Fruit fly (Drosophila melanogaster) whole organism, embryonic: Measurements from ENCODE around the gene scny.
A peak's percentile ranks its signal among the peaks of the same experiment; 100 is the strongest.

ENCODE experiments used
- Atf3 ChIP-seq: fragments of 200-800 bp; sonication (Bioruptor generic); optimal IDR thresholded peaks from 3 replicates; lab custom pipeline; 2016; ENCODE audit warnings: missing biosample characterization, missing genetic modification characterization
- C15 ChIP-seq: fragments of 200-800 bp; sonication (Bioruptor generic); IDR thresholded peaks from 3 replicates; pipeline ENCODE4 v1.3.6; 2022; ENCODE audit warnings: missing biosample characterization, missing genetic modification characterization
- CG10979 ChIP-seq: fragments of 200-800 bp; sonication (Bioruptor generic); optimal IDR thresholded peaks from 2 replicates; lab custom pipeline; 2018; ENCODE audit warnings: missing biosample characterization, mild to moderate bottlenecking, missing genetic modification characterization, moderate library complexity
- CG11504 ChIP-seq: fragments of 200-800 bp; sonication (Bioruptor generic); optimal IDR thresholded peaks from 3 replicates; lab custom pipeline; 2019; ENCODE audit warnings: missing biosample characterization, mild to moderate bottlenecking, missing genetic modification characterization, moderate library complexity
- CG11696 ChIP-seq: fragments of 200-800 bp; sonication (Bioruptor generic); IDR thresholded peaks from 2 replicates; pipeline ENCODE4 v1.3.6; 2022; ENCODE audit warnings: missing biosample characterization, missing genetic modification characterization
- CG12391 ChIP-seq: fragments of 200-800 bp; sonication (Bioruptor generic); optimal IDR thresholded peaks from 3 replicates; lab custom pipeline; 2018; ENCODE audit warnings: missing biosample characterization, mild to moderate bottlenecking, missing genetic modification characterization, moderate library complexity
- CG12769 ChIP-seq: fragments of 200-800 bp; sonication (Bioruptor generic); optimal IDR thresholded peaks from 2 replicates; lab custom pipeline; 2019; ENCODE audit warnings: missing biosample characterization, mild to moderate bottlenecking, missing genetic modification characterization, moderate library complexity
- CG13775 ChIP-seq: fragments of 200-800 bp; sonication (Bioruptor generic); optimal IDR thresholded peaks from 3 replicates; lab custom pipeline; 2017; ENCODE audit warnings: missing biosample characterization, mild to moderate bottlenecking, missing genetic modification characterization
- CG14014 ChIP-seq: fragments of 200-800 bp; sonication (Bioruptor generic); IDR thresholded peaks from 2 replicates; pipeline ENCODE4 v1.3.6; 2022; ENCODE audit warnings: missing biosample characterization, missing genetic modification characterization
- CG1529 ChIP-seq: fragments of 200-800 bp; sonication (Bioruptor generic); optimal IDR thresholded peaks from 3 replicates; lab custom pipeline; 2018; ENCODE audit warnings: missing biosample characterization, missing genetic modification characterization
- CG2120 ChIP-seq: fragments of 200-800 bp; sonication (Bioruptor generic); optimal IDR thresholded peaks from 3 replicates; lab custom pipeline; 2016; ENCODE audit warnings: missing biosample characterization, missing genetic modification characterization
- CG2712 ChIP-seq: fragments of 200-800 bp; optimal IDR thresholded peaks from 3 replicates; lab custom pipeline; 2019; ENCODE audit warnings: missing biosample characterization, mild to moderate bottlenecking, missing genetic modification characterization, moderate library complexity
- CG30403 ChIP-seq: fragments of 200-800 bp; sonication (Bioruptor generic); optimal IDR thresholded peaks from 3 replicates; lab custom pipeline; 2016; ENCODE audit warnings: missing biosample characterization, missing genetic modification characterization
- CG3281 ChIP-seq: fragments of 200-800 bp; sonication (Bioruptor generic); optimal IDR thresholded peaks from 3 replicates; lab custom pipeline; 2017; ENCODE audit warnings: missing biosample characterization, mild to moderate bottlenecking, missing genetic modification characterization
- CG4730 ChIP-seq: fragments of 200-800 bp; sonication (Bioruptor generic); IDR thresholded peaks from 2 replicates; pipeline ENCODE4 v1.3.6; 2022; ENCODE audit warnings: missing biosample characterization, missing genetic modification characterization
- CG7372 ChIP-seq: fragments of 200-800 bp; sonication (Bioruptor generic); IDR thresholded peaks from 2 replicates; pipeline ENCODE4 v1.3.6; 2022; ENCODE audit warnings: missing biosample characterization, missing genetic modification characterization
- CG7839 ChIP-seq: fragments of 200-800 bp; sonication (Bioruptor generic); optimal IDR thresholded peaks from 3 replicates; lab custom pipeline; 2018; ENCODE audit warnings: missing biosample characterization, mild to moderate bottlenecking, missing genetic modification characterization, moderate library complexity
- CTCF ChIP-seq: fragments of 200-800 bp; sonication (Bioruptor generic); optimal IDR thresholded peaks from 2 replicates; lab custom pipeline; 2017; ENCODE audit warnings: missing biosample characterization, mild to moderate bottlenecking, missing genetic modification characterization, moderate library complexity
- CkIIα-i1 ChIP-seq: fragments of 200-800 bp; sonication (Bioruptor generic); IDR thresholded peaks from 2 replicates; pipeline ENCODE4 v1.3.6; 2022; ENCODE audit warnings: missing biosample characterization, missing genetic modification characterization
- D ChIP-seq, 2 experiments: fragments of 200-800 bp in 1 of 2; fragments of >200 bp in 1 of 2; sonication (Bioruptor generic) in 1 of 2; optimal IDR thresholded peaks; 2 replicates in 1 of 2; 3 replicates in 1 of 2; lab custom pipeline; 2017; ENCODE audit warnings: mild to moderate bottlenecking in 1 of 2, missing biosample characterization in 1 of 2, missing genetic modification characterization in 1 of 2, missing genetic modification reagents in 1 of 2
- Ets65A ChIP-seq: fragments of 200-800 bp; sonication (Bioruptor generic); peaks from one replicate; lab custom pipeline; 2016; ENCODE audit warnings: missing biosample characterization, missing genetic modification characterization
- Hr78 ChIP-seq, 2 experiments: fragments of 200-800 bp in 1 of 2; fragments of >200 bp in 1 of 2; sonication (Bioruptor generic) in 1 of 2; optimal IDR thresholded peaks; 2 replicates each; lab custom pipeline; 2017 to 2019; ENCODE audit warnings: missing biosample characterization in 2 of 2, missing genetic modification characterization in 2 of 2, mild to moderate bottlenecking in 1 of 2, moderate library complexity in 1 of 2
- Med ChIP-seq: fragments of 200-800 bp; sonication (Bioruptor generic); peaks from one replicate; lab custom pipeline; 2016; ENCODE audit warnings: missing biosample characterization, missing genetic modification characterization, mild to moderate bottlenecking, inconsistent platforms, moderate library complexity
- Nf-YC ChIP-seq: fragments of 200-800 bp; optimal IDR thresholded peaks from 3 replicates; lab custom pipeline; 2019; ENCODE audit warnings: missing biosample characterization, mild to moderate bottlenecking, missing genetic modification characterization, moderate library complexity
- Sox102F ChIP-seq: fragments of 200-800 bp; sonication (Bioruptor generic); optimal IDR thresholded peaks from 2 replicates; lab custom pipeline; 2018; ENCODE audit warnings: missing biosample characterization, mild to moderate bottlenecking, missing genetic modification characterization, moderate library complexity
- Trl ChIP-seq, 3 experiments: fragments of >200 bp in 2 of 3; fragments of 200-800 bp in 1 of 3; sonication (Bioruptor generic) in 1 of 3; optimal IDR thresholded peaks; 2 replicates in 1 of 3; 3 replicates in 2 of 3; lab custom pipeline; 2016 to 2017; ENCODE audit warnings: missing biosample characterization in 1 of 3, missing genetic modification characterization in 1 of 3
- Usf ChIP-seq: fragments of 200-800 bp; sonication (Bioruptor generic); optimal IDR thresholded peaks from 2 replicates; lab custom pipeline; 2017; ENCODE audit warnings: missing genotype, missing biosample characterization, missing genetic modification characterization
- bsh ChIP-seq, 2 experiments: fragments of 200-800 bp; sonication (Bioruptor generic); optimal IDR thresholded peaks; 2 replicates each; lab custom pipeline; 2017 to 2018; ENCODE audit warnings: mild to moderate bottlenecking in 2 of 2, missing biosample characterization in 2 of 2, missing genetic modification characterization in 2 of 2, moderate library complexity in 1 of 2
- caup ChIP-seq: fragments of 200-800 bp; sonication (Bioruptor generic); optimal IDR thresholded peaks from 3 replicates; lab custom pipeline; 2017; ENCODE audit warnings: missing biosample characterization, mild to moderate bottlenecking, missing genetic modification characterization, moderate library complexity; ENCODE audit not compliant: severe bottlenecking
- dysf ChIP-seq: fragments of 200-800 bp; sonication (Bioruptor generic); IDR thresholded peaks from 3 replicates; pipeline ENCODE4 v1.3.6; 2022; ENCODE audit warnings: missing biosample characterization, missing genetic modification characterization
- grau ChIP-seq: fragments of 200-800 bp; optimal IDR thresholded peaks from 3 replicates; lab custom pipeline; 2019; ENCODE audit warnings: missing biosample characterization, mild to moderate bottlenecking, missing genetic modification characterization, moderate library complexity
- h ChIP-seq: fragments of >200 bp; optimal IDR thresholded peaks from 2 replicates; lab custom pipeline; 2017
- ken ChIP-seq: fragments of 200-800 bp; sonication (Bioruptor generic); IDR thresholded peaks from 3 replicates; pipeline ENCODE4 v1.3.6; 2022; ENCODE audit warnings: missing biosample characterization, missing genetic modification characterization
- mam ChIP-seq: fragments of 200-800 bp; sonication (Bioruptor generic); optimal IDR thresholded peaks from 3 replicates; lab custom pipeline; 2016; ENCODE audit warnings: missing biosample characterization, missing genetic modification characterization
- prd ChIP-seq, 3 experiments: fragments of >200 bp in 2 of 3; fragments of 200-800 bp in 1 of 3; sonication (Bioruptor generic) in 1 of 3; optimal IDR thresholded peaks in 2 of 3; IDR thresholded peaks in 1 of 3; 2 replicates in 2 of 3; 3 replicates in 1 of 3; pipeline versions ENCODE4 v1.3.6 to Lab custom; 2017 to 2022; ENCODE audit warnings: missing biosample characterization in 1 of 3, missing genetic modification characterization in 1 of 3
- row ChIP-seq: fragments of 200-800 bp; sonication (Bioruptor generic); IDR thresholded peaks from 3 replicates; pipeline ENCODE4 v1.3.6; 2022; ENCODE audit warnings: missing biosample characterization, missing genetic modification characterization
- slbo ChIP-seq: fragments of 200-800 bp; sonication (Bioruptor generic); IDR thresholded peaks from 2 replicates; pipeline ENCODE4 v1.3.6; 2022; ENCODE audit warnings: missing biosample characterization, missing genetic modification characterization
- tio ChIP-seq: fragments of 200-800 bp; sonication (Bioruptor generic); optimal IDR thresholded peaks from 2 replicates; lab custom pipeline; 2017; ENCODE audit warnings: missing biosample characterization, missing genetic modification characterization, inconsistent platforms
- tx ChIP-seq: fragments of 200-800 bp; sonication (Bioruptor generic); optimal IDR thresholded peaks from 2 replicates; lab custom pipeline; 2016; ENCODE audit warnings: missing biosample characterization, missing genetic modification characterization

Gene scny

dm6 chr3L:5820039-5820438 lies 51.2 kb downstream of the scny start (continued):
- TF ChIP-seq CG11504 (tag; lab: Kevin White, UChicago) = peak; percentile 18
- TF ChIP-seq Trl (optimal IDR thresholded peaks at IDR 0.05; lab: Kevin White, UChicago) = no peak
- peak; percentile 33 for TF ChIP-seq Trl (GFP tag; optimal IDR thresholded peaks at IDR 0.05; lab: Kevin White, UChicago)
- TF ChIP-seq slbo (GFP tag; lab: Robert Waterston, UW) = 0 out of 2 replicates have a peak, but pooled peaks have one; percentile 33
- no peak for TF ChIP-seq CG10979
- TF ChIP-seq ken (GFP tag; lab: Robert Waterston, UW) = no peak
- no peak for TF ChIP-seq C15 (GFP tag; lab: Robert Waterston, UW)
- no peak for TF ChIP-seq Hr78 (GFP tag; optimal IDR thresholded peaks at IDR 0.05; lab: Kevin White, UChicago)
- 0 out of 3 replicates have a peak, but pooled peaks have one; percentile 33 for TF ChIP-seq row (GFP tag; lab: Robert Waterston, UW)
- no peak for TF ChIP-seq CkIIα-i1 (GFP tag; lab: Robert Waterston, UW)
- TF ChIP-seq prd (optimal IDR thresholded peaks at IDR 0.05; lab: Kevin White, UChicago) = no peak
- TF ChIP-seq prd (GFP tag; IDR thresholded peaks at IDR 0.05; lab: Robert Waterston, UW) = 0 out of 3 replicates have a peak, but pooled peaks have one; percentile 42
- TF ChIP-seq D (optimal IDR thresholded peaks at IDR 0.05; lab: Kevin White, UChicago) = no peak
- TF ChIP-seq D (GFP tag; optimal IDR thresholded peaks at IDR 0.05; lab: Kevin White, UChicago) = no peak
- 0 out of 2 replicates have a peak, but pooled peaks have one; percentile 23 for TF ChIP-seq CG11696 (GFP tag; lab: Robert Waterston, UW)
- TF ChIP-seq tio = no peak
- TF ChIP-seq h (lab: Kevin White, UChicago) = no peak
- peak in 1 of 2 experiments; percentile 4 for TF ChIP-seq bsh (GFP tag; optimal IDR thresholded peaks at IDR 0.05; lab: Kevin White, UChicago)
- 0 out of 2 replicates have a peak, but pooled peaks have one; percentile 5 for TF ChIP-seq CG14014
- TF ChIP-seq caup = no peak
- TF ChIP-seq CG7372 = no peak
- no peak for TF ChIP-seq Atf3 (GFP tag; lab: Kevin White, UChicago)
- TF ChIP-seq mam (GFP tag; lab: Kevin White, UChicago) = peak; percentile 30
- TF ChIP-seq Med (GFP tag; lab: Kevin White, UChicago) = peak; percentile 83
- peak; percentile 33; the same call in 1 of the 3 replicates for TF ChIP-seq dysf
- no peak for TF ChIP-seq tx
- TF ChIP-seq CG3281 (GFP tag; lab: Kevin White, UChicago) = peak; percentile 29
- no peak for TF ChIP-seq CG13775 (GFP tag; lab: Kevin White, UChicago)
- TF ChIP-seq Sox102F = peak; percentile 15
- no peak for TF ChIP-seq Usf
- TF ChIP-seq CG12391 = peak; percentile 22
- no peak for TF ChIP-seq CG1529 (GFP tag; lab: Kevin White, UChicago)
- TF ChIP-seq grau (tag; lab: Kevin White, UChicago) = peak; percentile 7
- 0 out of 2 replicates have a peak, but pooled peaks have one; percentile 10 for TF ChIP-seq CG4730 (GFP tag; lab: Robert Waterston, UW)
- peak; percentile 31 for TF ChIP-seq CG2120
- peak; percentile 87 for TF ChIP-seq Ets65A
- no peak for TF ChIP-seq CG2712 (tag; lab: Kevin White, UChicago)
- no peak for TF ChIP-seq Nf-YC (tag; lab: Kevin White, UChicago)
- TF ChIP-seq CG7839 (tag; lab: Kevin White, UChicago) = peak; percentile 11
- no peak for TF ChIP-seq CG30403

DNA sequence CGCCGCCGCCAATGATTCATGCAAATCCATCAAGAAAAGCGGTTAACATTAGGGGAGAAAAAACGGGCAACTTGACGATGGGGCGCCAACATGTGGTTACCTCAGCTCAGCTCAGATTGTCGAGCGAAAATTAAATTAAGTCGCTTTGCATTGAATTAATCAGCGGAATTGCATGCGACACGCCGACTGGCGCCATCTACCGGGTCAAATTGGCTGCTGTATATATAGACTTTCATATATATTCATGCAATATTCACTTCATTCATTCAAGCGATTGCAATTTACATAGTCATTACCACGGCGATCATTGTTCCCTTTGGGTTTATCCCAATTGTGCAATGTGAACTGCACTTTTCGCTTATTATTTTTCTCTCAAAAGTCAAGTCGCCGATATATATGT lies 52.0 kb downstream of the scny start:
- TF ChIP-seq CTCF (GFP tag; lab: Kevin White, UChicago) = peak; percentile 84
- no peak for TF ChIP-seq CG12769 (tag; lab: Kevin White, UChicago)
